Fruit fly (Drosophila melanogaster): Measurements from ENCODE around the gene CG10514.

dm6 chr3R:25309175-25309574 lies 29.5 kb upstream of the CG10514 start:
- TF ChIP-seq Hr78 (GFP tag; optimal IDR thresholded peaks at IDR 0.05), result no peak
- no peak for TF ChIP-seq pan (optimal IDR thresholded peaks at IDR 0.05)
- no peak for TF ChIP-seq Abd-B (GFP tag; optimal IDR thresholded peaks at IDR 0.05)
- TF ChIP-seq dl (GFP tag; optimal IDR thresholded peaks at IDR 0.05; ENCODE audit: insufficient read depth in 1 of 2, partially characterized antibody in 2 of 2), result no peak
- no peak for TF ChIP-seq Rel (GFP tag; optimal IDR thresholded peaks at IDR 0.05)
- TF ChIP-seq Rel (tag; optimal IDR thresholded peaks at IDR 0.05), result no peak
- no peak for TF ChIP-seq Sp1 (GFP tag; optimal IDR thresholded peaks at IDR 0.05)
- no peak for TF ChIP-seq foxo (GFP tag; optimal IDR thresholded peaks at IDR 0.05)
- no peak for TF ChIP-seq Hr83 (GFP tag; optimal IDR thresholded peaks at IDR 0.05; ENCODE audit: poor library complexity, severe bottlenecking)
- no peak for TF ChIP-seq fru (GFP tag; optimal IDR thresholded peaks at IDR 0.05)
- no peak for TF ChIP-seq usp (GFP tag; optimal IDR thresholded peaks at IDR 0.05)
- no peak for TF ChIP-seq CG32264 (GFP tag; optimal IDR thresholded peaks at IDR 0.05)
- no peak for TF ChIP-seq psq (GFP tag; optimal IDR thresholded peaks at IDR 0.05)
